Worm (Caenorhabditis elegans) whole organism, late embryonic: ENCODE data around the gene dars-2.

Experiments
- Y22D7AL.16 ChIP-seq: sonication (generic microtip); optimal IDR thresholded peaks from 2 replicates; lab custom pipeline; 2016; ENCODE audit warnings: missing genetic modification characterization, missing compliant biosample characterization
- ama-1 ChIP-seq: fragments of 150-350 bp; optimal IDR thresholded peaks from 2 replicates; lab custom pipeline; 2014
- ceh-22 ChIP-seq: sonication (generic microtip); optimal IDR thresholded peaks from 2 replicates; lab custom pipeline; 2017; ENCODE audit warnings: missing biosample characterization, missing genetic modification characterization
- ceh-9 ChIP-seq: sonication (generic microtip); optimal IDR thresholded peaks from 2 replicates; lab custom pipeline; 2016; ENCODE audit warnings: mild to moderate bottlenecking, missing genetic modification characterization, inconsistent platforms, missing compliant biosample characterization
- hlh-13 ChIP-seq: fragments of 200-800 bp; sonication (Bioruptor generic); optimal IDR thresholded peaks from 2 replicates; lab custom pipeline; 2018; ENCODE audit warnings: mild to moderate bottlenecking, missing genetic modification characterization, missing compliant biosample characterization
- hlh-15 ChIP-seq: sonication (generic microtip); optimal IDR thresholded peaks from 2 replicates; lab custom pipeline; 2016; ENCODE audit warnings: missing genetic modification characterization, missing compliant biosample characterization
- lim-6 ChIP-seq: sonication (generic microtip); optimal IDR thresholded peaks from 2 replicates; lab custom pipeline; 2016; ENCODE audit warnings: missing genetic modification characterization, missing compliant biosample characterization
- nhr-232 ChIP-seq: sonication (generic microtip); optimal IDR thresholded peaks from 2 replicates; lab custom pipeline; 2016; ENCODE audit warnings: missing genetic modification characterization, missing compliant biosample characterization
- pag-3 ChIP-seq: sonication (generic microtip); optimal IDR thresholded peaks from 2 replicates; lab custom pipeline; 2016; ENCODE audit warnings: missing compliant biosample characterization, missing genetic modification characterization, borderline replicate concordance
- pha-4 ChIP-seq: fragments of 150-350 bp; optimal IDR thresholded peaks from 2 replicates; lab custom pipeline; 2018; ENCODE audit warnings: missing biosample characterization, missing genetic modification reagents, missing genetic modification characterization
- unc-86 ChIP-seq: sonication (generic microtip); optimal IDR thresholded peaks from 2 replicates; lab custom pipeline; 2016; ENCODE audit warnings: missing genetic modification characterization, missing compliant biosample characterization

DNA sequence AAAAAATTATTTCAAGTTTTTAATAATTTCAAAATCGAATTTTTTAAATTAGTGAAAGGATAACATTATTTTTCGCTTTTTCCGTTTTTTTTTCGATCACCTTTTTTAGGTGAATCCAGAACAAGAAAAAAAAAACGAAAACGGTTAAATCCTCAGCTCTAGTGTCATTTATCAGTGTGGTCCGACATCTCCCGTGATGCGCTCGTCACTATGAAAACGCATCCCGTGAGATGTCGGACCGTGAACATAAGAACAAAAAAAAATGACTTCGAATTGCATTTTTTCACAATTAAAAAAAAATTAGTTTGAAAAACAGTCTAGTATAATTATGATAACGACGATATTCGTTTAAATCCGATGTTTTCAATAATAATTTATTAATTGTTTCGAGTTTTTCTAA lies 810 bp upstream of the dars-2 start:
- TF ChIP-seq hlh-13 (no peak), ceh-22 (tag; lab: Kevin White, UChicago) (no peak), ceh-9 (tag; lab: Kevin White, UChicago) (no peak), ama-1 (lab: Kevin White, UChicago) (no peak), hlh-15 (no peak), pha-4 (tag; lab: Kevin White, UChicago) (no peak), lim-6 (no peak), unc-86 (tag; lab: Kevin White, UChicago) (no peak), Y22D7AL.16 (tag; lab: Kevin White, UChicago) (no peak), pag-3 (no peak), nhr-232 (no peak)
